Fruit fly (Drosophila melanogaster): Measurements from ENCODE around the gene gammaTub23C.

gammaTub23C gene

DNA sequence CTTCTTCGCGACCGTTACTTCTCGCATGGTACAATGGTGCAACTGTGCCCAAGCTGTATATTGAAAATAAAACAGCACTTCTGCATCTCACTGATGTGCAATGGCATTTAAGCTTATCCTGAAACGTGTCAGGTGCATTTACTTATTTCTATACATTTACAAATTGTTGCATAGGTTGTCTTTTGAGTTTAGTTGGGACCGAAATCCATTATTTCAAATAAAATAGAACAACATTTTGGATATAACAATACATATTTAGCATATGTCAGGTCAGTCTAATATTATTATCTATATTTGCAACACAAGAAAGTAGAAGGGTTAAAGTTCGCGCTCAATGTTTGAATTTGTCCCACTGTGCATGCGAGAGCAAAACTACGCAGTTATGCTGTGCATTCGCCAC, 16.3 kb upstream of the gammaTub23C start (continued):
- peak; percentile 83 for TF ChIP-seq CG32006 (GFP tag; optimal IDR thresholded peaks at IDR 0.05)
- TF ChIP-seq CG3919 (GFP tag; optimal IDR thresholded peaks at IDR 0.05): peak; percentile 43
- TF ChIP-seq CG6792 (GFP tag; optimal IDR thresholded peaks at IDR 0.05): no peak
- TF ChIP-seq Hr39 (GFP tag; optimal IDR thresholded peaks at IDR 0.05): peak; percentile 30
- TF ChIP-seq CG8632 (GFP tag; optimal IDR thresholded peaks at IDR 0.05): peak; percentile 10
- TF ChIP-seq eg (GFP tag; IDR thresholded peaks at IDR 0.05): 0 out of 3 replicates have a peak, but pooled peaks have one; percentile 45
- peak; percentile 67 for TF ChIP-seq CG3032 (tag; optimal IDR thresholded peaks at IDR 0.05)
- peak; percentile 9 for TF ChIP-seq CG34406 (GFP tag; optimal IDR thresholded peaks at IDR 0.05)

DNA sequence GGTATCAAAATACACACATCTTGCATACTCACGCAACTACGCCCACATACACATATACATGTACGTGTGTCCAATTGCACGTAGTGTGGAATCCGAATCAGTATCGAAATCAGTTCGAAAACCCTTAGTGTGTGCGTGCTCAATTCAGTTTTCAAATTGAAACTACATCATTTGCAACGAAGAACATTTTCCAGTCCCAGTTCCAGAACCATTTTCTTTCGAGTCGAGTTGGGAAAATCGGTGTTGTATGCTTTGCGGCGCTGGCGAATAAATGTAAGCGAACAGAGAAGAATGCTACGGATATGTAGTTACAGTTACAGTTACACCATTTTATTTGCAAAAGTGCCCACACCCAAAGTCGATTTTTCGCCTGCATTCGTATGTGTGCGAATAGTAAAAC, 15.7 kb upstream of the gammaTub23C start:
- TF ChIP-seq salr (GFP tag; optimal IDR thresholded peaks at IDR 0.05): no peak
- no peak for TF ChIP-seq CG4318 (GFP tag; optimal IDR thresholded peaks at IDR 0.05)
- no peak for TF ChIP-seq esn (GFP tag; optimal IDR thresholded peaks at IDR 0.05)
- no peak for TF ChIP-seq topi (GFP tag; optimal IDR thresholded peaks at IDR 0.05)
- TF ChIP-seq CG11762 (GFP tag; optimal IDR thresholded peaks at IDR 0.05; ENCODE audit: insufficient read depth): no peak
- TF ChIP-seq Eip78C (GFP tag): no peak
- no peak for TF ChIP-seq vri (GFP tag; optimal IDR thresholded peaks at IDR 0.05)
- no peak for TF ChIP-seq CG8632 (GFP tag; optimal IDR thresholded peaks at IDR 0.05)
- no peak for TF ChIP-seq Ets21C (GFP tag; optimal IDR thresholded peaks at IDR 0.05)
- no peak for TF ChIP-seq Sox15 (GFP tag; optimal IDR thresholded peaks at IDR 0.05)
- no peak for TF ChIP-seq Eip93F (GFP tag; optimal IDR thresholded peaks at IDR 0.05)
- no peak for TF ChIP-seq pdm3 (GFP tag; optimal IDR thresholded peaks at IDR 0.05)
- no peak for TF ChIP-seq Hr38 (GFP tag; optimal IDR thresholded peaks at IDR 0.05)
- TF ChIP-seq acj6 (GFP tag; optimal IDR thresholded peaks at IDR 0.05): no peak
- no peak for TF ChIP-seq CG8119 (GFP tag; IDR thresholded peaks at IDR 0.05)
- no peak for TF ChIP-seq OdsH (GFP tag; optimal IDR thresholded peaks at IDR 0.05)
- no peak for TF ChIP-seq Eip75B (GFP tag; optimal IDR thresholded peaks at IDR 0.05)
- TF ChIP-seq CG16779 (tag; optimal IDR thresholded peaks at IDR 0.05): no peak
- no peak for TF ChIP-seq svp (GFP tag)

DNA sequence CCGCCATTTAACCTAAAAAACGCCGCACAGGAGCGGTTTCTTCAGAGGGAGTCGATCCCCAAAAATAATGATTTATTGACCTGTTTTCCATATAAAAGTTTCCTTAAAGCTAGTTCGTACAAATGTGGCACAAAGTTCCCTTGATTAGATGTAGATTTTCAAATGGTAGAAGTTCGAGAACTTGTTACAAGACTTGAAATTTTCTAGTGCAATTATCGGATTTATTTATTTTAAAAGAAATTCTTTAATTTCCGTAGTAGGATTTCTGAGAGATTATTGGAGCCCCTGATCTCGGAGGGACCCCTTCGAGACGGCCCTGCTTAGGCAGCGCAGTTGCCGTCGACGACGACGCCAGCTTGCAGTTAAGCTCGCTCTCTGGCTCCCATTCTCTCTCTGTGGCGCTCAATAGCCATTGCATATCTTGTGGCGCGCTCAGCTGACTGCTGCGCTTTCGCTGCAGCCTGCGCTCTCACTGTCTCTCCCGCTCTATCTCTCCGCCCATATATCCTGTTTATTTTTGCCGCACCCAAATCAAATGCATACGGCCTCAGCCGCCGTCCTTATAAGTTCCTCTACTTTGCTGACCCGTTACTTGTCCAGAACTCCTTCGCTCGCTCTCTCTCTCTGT, 15.0 kb upstream of the gammaTub23C start:
- TF ChIP-seq achi (GFP tag; optimal IDR thresholded peaks at IDR 0.05): peak; percentile 91
- peak; percentile 91 for TF ChIP-seq dsx (GFP tag; optimal IDR thresholded peaks at IDR 0.05; ENCODE audit: poor library complexity, severe bottlenecking)
- peak; percentile 71 for TF ChIP-seq vri (GFP tag; optimal IDR thresholded peaks at IDR 0.05)
- TF ChIP-seq lz (GFP tag; optimal IDR thresholded peaks at IDR 0.05): peak; percentile 94
- TF ChIP-seq CG31627 (GFP tag; optimal IDR thresholded peaks at IDR 0.05): peak; percentile 94
- TF ChIP-seq fd59A (GFP tag; optimal IDR thresholded peaks at IDR 0.05): peak; percentile 89
- TF ChIP-seq CG8119 (GFP tag; IDR thresholded peaks at IDR 0.05): peak; percentile 89
- TF ChIP-seq CG10631 (GFP tag; optimal IDR thresholded peaks at IDR 0.05): peak; percentile 88
- TF ChIP-seq CG6808 (GFP tag; optimal IDR thresholded peaks at IDR 0.05): peak; percentile 89
- TF ChIP-seq CG11902 (GFP tag; optimal IDR thresholded peaks at IDR 0.05): peak; percentile 96
- TF ChIP-seq fkh (GFP tag; optimal IDR thresholded peaks at IDR 0.05): no peak
- TF ChIP-seq CG1621 (tag; optimal IDR thresholded peaks at IDR 0.05): peak; percentile 67
- TF ChIP-seq CG3032 (tag; optimal IDR thresholded peaks at IDR 0.05): peak; percentile 92
- TF ChIP-seq CG11762 (GFP tag; optimal IDR thresholded peaks at IDR 0.05; ENCODE audit: insufficient read depth): peak; percentile 86
- peak; percentile 79 for TF ChIP-seq CG7368 (GFP tag; optimal IDR thresholded peaks at IDR 0.05)
- TF ChIP-seq esn (GFP tag; optimal IDR thresholded peaks at IDR 0.05): peak; percentile 95
- TF ChIP-seq CG6276 (GFP tag; optimal IDR thresholded peaks at IDR 0.05): peak; percentile 90
- TF ChIP-seq CG4318 (GFP tag; optimal IDR thresholded peaks at IDR 0.05): peak; percentile 91
- TF ChIP-seq CG6854 (GFP tag; optimal IDR thresholded peaks at IDR 0.05): peak; percentile 85
- TF ChIP-seq CG11294 (GFP tag; IDR thresholded peaks at IDR 0.05): peak; percentile 75; the same call in 1 of the 2 replicates
- peak; percentile 97 for TF ChIP-seq Eip78C (GFP tag)
- peak; percentile 90 for TF ChIP-seq Smox (GFP tag; optimal IDR thresholded peaks at IDR 0.05)
- peak; percentile 94 for TF ChIP-seq CG32006 (GFP tag; optimal IDR thresholded peaks at IDR 0.05)
- TF ChIP-seq net (GFP tag; optimal IDR thresholded peaks at IDR 0.05): peak; percentile 84
- peak; percentile 86 for TF ChIP-seq spab (GFP tag; optimal IDR thresholded peaks at IDR 0.05)
- peak; percentile 85 for TF ChIP-seq dac (GFP tag; optimal IDR thresholded peaks at IDR 0.05)
- peak; percentile 85 for TF ChIP-seq CG34406 (GFP tag; optimal IDR thresholded peaks at IDR 0.05)
- TF ChIP-seq ss (GFP tag; optimal IDR thresholded peaks at IDR 0.05): peak; percentile 82 to 91
- TF ChIP-seq Sox102F (GFP tag; optimal IDR thresholded peaks at IDR 0.05): peak; percentile 91
- peak; percentile 84 for TF ChIP-seq Lpt (GFP tag; optimal IDR thresholded peaks at IDR 0.05)

Data from whole organism, prepupa.